Worm (Caenorhabditis elegans): ENCODE results near the gene sul-2.

DNA sequence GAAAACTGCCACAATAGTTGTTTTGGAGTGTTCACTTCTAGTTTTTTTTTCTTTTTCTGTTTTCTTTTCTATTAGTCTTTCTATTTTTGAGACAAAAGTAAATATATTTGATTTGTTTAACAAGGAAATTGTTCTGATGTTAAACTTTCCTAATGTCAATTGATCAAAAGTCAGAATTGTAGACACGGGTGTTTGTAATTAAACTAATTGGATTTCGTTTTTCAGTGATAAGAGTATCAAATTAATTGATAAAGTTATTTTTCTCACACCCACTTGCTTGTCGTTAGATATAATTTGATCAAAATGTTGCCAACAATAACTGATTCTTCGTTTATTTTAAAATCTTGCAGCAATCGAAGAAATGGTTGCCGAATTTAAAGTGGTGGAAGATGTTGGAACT, 5.7 kb downstream of the sul-2 start:
- no peak for TF ChIP-seq him-1 (tag; optimal IDR thresholded peaks at IDR 0.05)
- TF ChIP-seq dao-5 (tag; optimal IDR thresholded peaks at IDR 0.05), result no peak
- TF ChIP-seq W03F9.2 (tag; optimal IDR thresholded peaks at IDR 0.05), result no peak
